Worm (Caenorhabditis elegans) whole organism, young adult: ENCODE measurements around the gene fbxa-147.
A peak's percentile ranks its signal among the peaks of the same experiment; 100 is the strongest.

Source experiments
- B0019.2 ChIP-seq: fragments of 200-800 bp; sonication (Bioruptor generic); conservative IDR thresholded peaks from 2 replicates; pipeline ENCODE4 v1.3.6; 2022; ENCODE audit warnings: missing genetic modification reagents, missing genetic modification characterization, missing compliant biosample characterization
- B0336.3 ChIP-seq: fragments of 200-800 bp; sonication (Bioruptor generic); IDR thresholded peaks from 2 replicates; pipeline ENCODE4 v1.3.6; 2022; ENCODE audit warnings: missing genetic modification characterization, missing compliant biosample characterization
- C17E4.6 ChIP-seq: fragments of 200-800 bp; sonication (Bioruptor generic); IDR thresholded peaks from 2 replicates; pipeline ENCODE4 v1.3.6; 2022; ENCODE audit warnings: missing genetic modification reagents, missing genetic modification characterization, missing compliant biosample characterization
- F10E7.11 ChIP-seq: sonication (generic microtip); optimal IDR thresholded peaks from 2 replicates; lab custom pipeline; 2017; ENCODE audit warnings: mild to moderate bottlenecking, missing genetic modification characterization, moderate library complexity, missing compliant biosample characterization
- F22D6.2 ChIP-seq: sonication (generic microtip); optimal IDR thresholded peaks from 2 replicates; lab custom pipeline; 2016; ENCODE audit warnings: mild to moderate bottlenecking, missing genetic modification characterization, missing compliant biosample characterization
- F37B4.10 ChIP-seq: fragments of 200-800 bp; sonication (Bioruptor generic); IDR thresholded peaks from 2 replicates; pipeline ENCODE4 v1.3.6; 2022; ENCODE audit warnings: missing genetic modification characterization, missing compliant biosample characterization
- F39B2.1 ChIP-seq: fragments of 200-800 bp; sonication (Bioruptor generic); IDR thresholded peaks from 2 replicates; pipeline ENCODE4 v1.3.6; 2022; ENCODE audit warnings: missing genetic modification reagents, missing genetic modification characterization, missing compliant biosample characterization
- F55B11.4 ChIP-seq: sonication (generic microtip); optimal IDR thresholded peaks from 2 replicates; lab custom pipeline; 2016; ENCODE audit warnings: missing compliant biosample characterization, missing genetic modification characterization, borderline replicate concordance; ENCODE audit not compliant: insufficient read depth
- F57A8.1 ChIP-seq: fragments of 200-800 bp; sonication (Bioruptor generic); optimal IDR thresholded peaks from 2 replicates; lab custom pipeline; 2018; ENCODE audit warnings: mild to moderate bottlenecking, missing genetic modification characterization, moderate library complexity, missing compliant biosample characterization
- Y53F4B.3 ChIP-seq: fragments of 200-800 bp; sonication (Bioruptor generic); IDR thresholded peaks from 2 replicates; pipeline ENCODE4 v1.3.6; 2022; ENCODE audit warnings: missing genetic modification reagents, missing genetic modification characterization, missing compliant biosample characterization
- Y53G8AR.9 ChIP-seq: fragments of 200-800 bp; sonication (Bioruptor generic); conservative IDR thresholded peaks from 2 replicates; pipeline ENCODE4 v1.3.6; 2022; ENCODE audit warnings: missing genetic modification reagents, missing genetic modification characterization, missing compliant biosample characterization
- Y79H2A.3 ChIP-seq: fragments of 200-800 bp; sonication (Bioruptor generic); conservative IDR thresholded peaks from 2 replicates; pipeline ENCODE4 v1.3.6; 2022; ENCODE audit warnings: missing genetic modification reagents, missing genetic modification characterization, missing compliant biosample characterization
- aptf-3 ChIP-seq: fragments of 200-800 bp; sonication (Bioruptor generic); IDR thresholded peaks from 2 replicates; pipeline ENCODE4 v1.3.6; 2022; ENCODE audit warnings: missing genetic modification characterization, missing compliant biosample characterization
- bed-1 ChIP-seq: fragments of 200-800 bp; sonication (Bioruptor generic); IDR thresholded peaks from 2 replicates; pipeline ENCODE4 v1.3.6; 2022; ENCODE audit warnings: missing genetic modification reagents, missing genetic modification characterization, missing compliant biosample characterization
- bed-2 ChIP-seq: fragments of 200-800 bp; sonication (Bioruptor generic); IDR thresholded peaks from 2 replicates; pipeline ENCODE4 v1.3.6; 2022; ENCODE audit warnings: missing genetic modification reagents, missing genetic modification characterization, missing compliant biosample characterization
- ccch-3 ChIP-seq: fragments of 200-800 bp; sonication (Bioruptor generic); optimal IDR thresholded peaks from 2 replicates; lab custom pipeline; 2018; ENCODE audit warnings: mild to moderate bottlenecking, missing genetic modification characterization, missing compliant biosample characterization
- cebp-2 ChIP-seq: fragments of 200-800 bp; sonication (Bioruptor generic); IDR thresholded peaks from 2 replicates; pipeline ENCODE4 v1.3.6; 2022; ENCODE audit warnings: missing genetic modification characterization, missing compliant biosample characterization
- ceh-100 ChIP-seq: fragments of 200-800 bp; sonication (Bioruptor generic); IDR thresholded peaks from 2 replicates; pipeline ENCODE4 v1.3.6; 2022; ENCODE audit warnings: missing genetic modification reagents, missing genetic modification characterization, missing compliant biosample characterization
- ceh-79 ChIP-seq: sonication (generic microtip); optimal IDR thresholded peaks from 2 replicates; lab custom pipeline; 2017; ENCODE audit warnings: mild to moderate bottlenecking, missing genetic modification characterization, missing compliant biosample characterization
- die-1 ChIP-seq: sonication (generic microtip); optimal IDR thresholded peaks from 2 replicates; lab custom pipeline; 2016; ENCODE audit warnings: missing genotype, mild to moderate bottlenecking, missing genetic modification characterization, missing compliant biosample characterization
- dox-1 ChIP-seq: fragments of 200-800 bp; sonication (Bioruptor generic); IDR thresholded peaks from 2 replicates; pipeline ENCODE4 v1.3.6; 2022; ENCODE audit warnings: missing genetic modification reagents, missing genetic modification characterization, missing compliant biosample characterization
- dpff-1 ChIP-seq: sonication (generic microtip); optimal IDR thresholded peaks from 2 replicates; lab custom pipeline; 2017; ENCODE audit warnings: mild to moderate bottlenecking, missing genetic modification characterization, missing compliant biosample characterization
- dpl-1 ChIP-seq: fragments of 150-350 bp; optimal IDR thresholded peaks from 2 replicates; lab custom pipeline; 2014; ENCODE audit warnings: missing biosample characterization, missing genetic modification reagents, missing genetic modification characterization
- egrh-3 ChIP-seq: fragments of 200-800 bp; sonication (Bioruptor generic); IDR thresholded peaks from 2 replicates; pipeline ENCODE4 v1.3.6; 2022; ENCODE audit warnings: missing genetic modification reagents, missing genetic modification characterization, missing compliant biosample characterization
- ets-4 ChIP-seq: fragments of 200-800 bp; sonication (Bioruptor generic); optimal IDR thresholded peaks from 2 replicates; lab custom pipeline; 2018; ENCODE audit warnings: mild to moderate bottlenecking, missing genetic modification characterization, missing compliant biosample characterization
- fkh-3 ChIP-seq: sonication (generic microtip); optimal IDR thresholded peaks from 2 replicates; lab custom pipeline; 2016; ENCODE audit warnings: mild to moderate bottlenecking, missing genetic modification characterization, missing compliant biosample characterization
- hlh-12 ChIP-seq: sonication (generic microtip); optimal IDR thresholded peaks from 2 replicates; lab custom pipeline; 2016; ENCODE audit warnings: missing genetic modification characterization, missing compliant biosample characterization
- hsf-1 ChIP-seq: fragments of 200-800 bp; sonication (Bioruptor generic); IDR thresholded peaks from 2 replicates; pipeline ENCODE4 v1.3.6; 2022; ENCODE audit warnings: missing genetic modification reagents, missing genetic modification characterization, missing compliant biosample characterization
- lin-26 ChIP-seq: fragments of 200-800 bp; sonication (Bioruptor generic); IDR thresholded peaks from 2 replicates; pipeline ENCODE4 v1.3.6; 2022; ENCODE audit warnings: missing genetic modification reagents, missing genetic modification characterization, missing compliant biosample characterization
- madf-10 ChIP-seq: sonication (generic microtip); optimal IDR thresholded peaks from 2 replicates; lab custom pipeline; 2016; ENCODE audit warnings: mild to moderate bottlenecking, missing genetic modification characterization, missing compliant biosample characterization
- madf-3 ChIP-seq: fragments of 200-800 bp; sonication (Bioruptor generic); IDR thresholded peaks from 2 replicates; pipeline ENCODE4 v1.3.6; 2022; ENCODE audit warnings: missing genetic modification reagents, missing genetic modification characterization, missing compliant biosample characterization
- madf-8 ChIP-seq: fragments of 200-800 bp; sonication (Bioruptor generic); conservative IDR thresholded peaks from 2 replicates; pipeline ENCODE4 v1.3.6; 2022; ENCODE audit warnings: missing genetic modification reagents, missing genetic modification characterization, missing compliant biosample characterization
- mes-4 ChIP-seq: sonication (generic microtip); optimal IDR thresholded peaks from 2 replicates; lab custom pipeline; 2016; ENCODE audit warnings: missing genotype, missing genetic modification characterization, missing compliant biosample characterization
- nfya-2 ChIP-seq: fragments of 200-800 bp; sonication (Bioruptor generic); IDR thresholded peaks from 2 replicates; pipeline ENCODE4 v1.3.6; 2022; ENCODE audit warnings: missing genetic modification reagents, missing genetic modification characterization, missing compliant biosample characterization
- nhr-27 ChIP-seq: fragments of 200-800 bp; sonication (Bioruptor generic); optimal IDR thresholded peaks from 2 replicates; lab custom pipeline; 2018; ENCODE audit warnings: mild to moderate bottlenecking, missing genetic modification characterization, moderate library complexity, missing compliant biosample characterization
- nhr-80 ChIP-seq: sonication (generic microtip); optimal IDR thresholded peaks from 2 replicates; lab custom pipeline; 2016; ENCODE audit warnings: missing genetic modification characterization, missing compliant biosample characterization
- pbrm-1 ChIP-seq: fragments of 200-800 bp; sonication (Bioruptor generic); IDR thresholded peaks from 2 replicates; pipeline ENCODE4 v1.3.6; 2022; ENCODE audit warnings: missing genetic modification reagents, missing genetic modification characterization, missing compliant biosample characterization
- pha-4 ChIP-seq: fragments of 150-350 bp; sonication (generic microtip); optimal IDR thresholded peaks from 2 replicates; lab custom pipeline; 2014; ENCODE audit warnings: missing biosample characterization, missing genetic modification reagents, missing genetic modification characterization
- rcor-1 ChIP-seq: fragments of 200-800 bp; sonication (Bioruptor generic); IDR thresholded peaks from 2 replicates; pipeline ENCODE4 v1.3.6; 2022; ENCODE audit warnings: missing genetic modification reagents, missing genetic modification characterization, missing compliant biosample characterization
- snpc-1.3 ChIP-seq: sonication (generic microtip); optimal IDR thresholded peaks from 2 replicates; lab custom pipeline; 2017; ENCODE audit warnings: missing genetic modification characterization, mild to moderate bottlenecking, missing compliant biosample characterization, antibody characterized with exemption, moderate library complexity, missing genotype, missing genetic modification reagents; ENCODE audit not compliant: insufficient read depth
- tbx-9 ChIP-seq: sonication (generic microtip); optimal IDR thresholded peaks from 2 replicates; lab custom pipeline; 2016; ENCODE audit warnings: borderline replicate concordance, missing genetic modification characterization, inconsistent platforms, missing compliant biosample characterization
- tlf-1 ChIP-seq: fragments of 200-800 bp; sonication (Bioruptor generic); optimal IDR thresholded peaks from 2 replicates; lab custom pipeline; 2018; ENCODE audit warnings: mild to moderate bottlenecking, missing genetic modification characterization, missing compliant biosample characterization
- unc-62 ChIP-seq: fragments of 150-350 bp; optimal IDR thresholded peaks from 2 replicates; lab custom pipeline; 2014; ENCODE audit warnings: missing biosample characterization, missing genetic modification reagents, missing genetic modification characterization
- xnd-1 ChIP-seq: sonication (generic microtip); optimal IDR thresholded peaks from 2 replicates; lab custom pipeline; 2016; ENCODE audit warnings: missing genotype, missing genetic modification reagents, missing genetic modification characterization, missing compliant biosample characterization
- zfh-2 ChIP-seq: fragments of 200-800 bp; sonication (Bioruptor generic); conservative IDR thresholded peaks from 2 replicates; pipeline ENCODE4 v1.3.6; 2022; ENCODE audit warnings: missing genetic modification reagents, missing genetic modification characterization, missing compliant biosample characterization
- ztf-28 ChIP-seq: fragments of 200-800 bp; sonication (Bioruptor generic); IDR thresholded peaks from 2 replicates; pipeline ENCODE4 v1.3.6; 2022; ENCODE audit warnings: missing genetic modification reagents, missing genetic modification characterization, missing compliant biosample characterization
- ztf-3 ChIP-seq: fragments of 200-800 bp; sonication (Bioruptor generic); optimal IDR thresholded peaks from 2 replicates; lab custom pipeline; 2018; ENCODE audit warnings: mild to moderate bottlenecking, missing genetic modification characterization, missing compliant biosample characterization
- ztf-6 ChIP-seq: fragments of 200-800 bp; sonication (Bioruptor generic); IDR thresholded peaks from 2 replicates; pipeline ENCODE4 v1.3.6; 2022; ENCODE audit warnings: missing genetic modification reagents, missing genetic modification characterization, missing compliant biosample characterization

fbxa-147 gene

ce11 chrV:14686231-14687105 is 29.8 kb upstream of the fbxa-147 start (continued):
- no peak for TF ChIP-seq C17E4.6 (GFP tag; lab: Robert Waterston, UW)
- TF ChIP-seq die-1 (tag; lab: Kevin White, UChicago), result no peak
- TF ChIP-seq mes-4, result no peak
- TF ChIP-seq B0336.3 (GFP tag; lab: Robert Waterston, UW), result peak; percentile 13
- peak; percentile 63; the same call in 1 of the 2 replicates for TF ChIP-seq zfh-2
- TF ChIP-seq xnd-1 (tag; lab: Kevin White, UChicago), result no peak
- no peak for TF ChIP-seq ets-4
- TF ChIP-seq snpc-1.3 (tag; lab: Kevin White, UChicago), result no peak
- no peak for TF ChIP-seq ceh-79 (tag; lab: Kevin White, UChicago)
- TF ChIP-seq cebp-2 (GFP tag; lab: Robert Waterston, UW), result no peak
- TF ChIP-seq ceh-100 (GFP tag; lab: Robert Waterston, UW), result no peak
- TF ChIP-seq tbx-9, result no peak
- 0 out of 2 replicates have a peak, but pooled peaks have one; percentile 0 for TF ChIP-seq madf-3
- no peak for TF ChIP-seq madf-10 (tag; lab: Kevin White, UChicago)
- no peak for TF ChIP-seq F55B11.4 (tag; lab: Kevin White, UChicago)
- no peak for TF ChIP-seq pbrm-1 (GFP tag; lab: Robert Waterston, UW)
- no peak for TF ChIP-seq ccch-3 (GFP tag; lab: Kevin White, UChicago)
- TF ChIP-seq bed-2 (GFP tag; lab: Robert Waterston, UW), result no peak
- no peak for TF ChIP-seq pha-4 (tag; lab: Kevin White, UChicago)
- no peak for TF ChIP-seq nfya-2 (GFP tag; lab: Robert Waterston, UW)
- TF ChIP-seq tlf-1 (GFP tag; lab: Kevin White, UChicago), result no peak
- TF ChIP-seq ztf-6 (GFP tag; lab: Robert Waterston, UW), result peak; percentile 44; the same call in 1 of the 2 replicates
- TF ChIP-seq Y79H2A.3 (GFP tag; lab: Robert Waterston, UW), result no peak
- no peak for TF ChIP-seq aptf-3
- 0 out of 2 replicates have a peak, but pooled peaks have one; percentile 2 for TF ChIP-seq F39B2.1 (GFP tag; lab: Robert Waterston, UW)
- TF ChIP-seq F57A8.1 (GFP tag; lab: Kevin White, UChicago), result peak; percentile 70
- TF ChIP-seq ztf-28 (GFP tag; lab: Robert Waterston, UW), result no peak
- no peak for TF ChIP-seq nhr-27 (tag; lab: Kevin White, UChicago)
- TF ChIP-seq fkh-3 (tag; lab: Kevin White, UChicago), result no peak
- TF ChIP-seq nhr-80, result no peak
- TF ChIP-seq madf-8 (GFP tag; lab: Robert Waterston, UW), result no peak
- no peak for TF ChIP-seq ztf-3 (GFP tag; lab: Kevin White, UChicago)
- TF ChIP-seq B0019.2 (GFP tag; lab: Robert Waterston, UW), result no peak
- no peak for TF ChIP-seq Y53F4B.3
- TF ChIP-seq F37B4.10 (GFP tag; lab: Robert Waterston, UW), result 0 out of 2 replicates have a peak, but pooled peaks have one; percentile 9
- no peak for TF ChIP-seq egrh-3 (GFP tag; lab: Robert Waterston, UW)
- peak; percentile 54 for TF ChIP-seq lin-26 (GFP tag; lab: Robert Waterston, UW)
- TF ChIP-seq F10E7.11 (tag; lab: Kevin White, UChicago), result no peak
- no peak for TF ChIP-seq bed-1 (GFP tag; lab: Robert Waterston, UW)
- TF ChIP-seq dpff-1, result no peak
- no peak for TF ChIP-seq F22D6.2 (tag; lab: Kevin White, UChicago)
- TF ChIP-seq rcor-1 (GFP tag; lab: Robert Waterston, UW), result peak; percentile 10; the same call in 1 of the 2 replicates
- TF ChIP-seq dpl-1, result peak; percentile 5
- TF ChIP-seq Y53G8AR.9 (GFP tag; lab: Robert Waterston, UW), result 0 out of 2 replicates have a peak, but pooled peaks have one; percentile 28
- TF ChIP-seq hlh-12 (tag; lab: Kevin White, UChicago), result no peak
- peak; percentile 48; the same call in 1 of the 2 replicates for TF ChIP-seq hsf-1
- no peak for TF ChIP-seq unc-62 (GFP tag; lab: Kevin White, UChicago)
- peak; percentile 67 for TF ChIP-seq dox-1
